Worm (Caenorhabditis elegans) whole organism, late embryonic: ENCODE results near the gene idhg-1.

Source experiments
- C08G9.2 ChIP-seq: sonication (generic microtip); optimal IDR thresholded peaks from 2 replicates; lab custom pipeline; 2016; ENCODE audit warnings: mild to moderate bottlenecking, missing genetic modification characterization, moderate library complexity, missing compliant biosample characterization
- K02D7.2 ChIP-seq: sonication (generic microtip); optimal IDR thresholded peaks from 2 replicates; lab custom pipeline; 2017; ENCODE audit warnings: mild to moderate bottlenecking, missing genetic modification characterization, missing compliant biosample characterization
- T23F11.4 ChIP-seq: fragments of 200-800 bp; sonication (Bioruptor generic); optimal IDR thresholded peaks from 2 replicates; lab custom pipeline; 2018; ENCODE audit warnings: mild to moderate bottlenecking, missing genetic modification characterization, missing compliant biosample characterization
- Y22D7AL.16 ChIP-seq: sonication (generic microtip); optimal IDR thresholded peaks from 2 replicates; lab custom pipeline; 2016; ENCODE audit warnings: missing genetic modification characterization, missing compliant biosample characterization
- ceh-19 ChIP-seq: fragments of 200-800 bp; sonication (Bioruptor generic); optimal IDR thresholded peaks from 2 replicates; lab custom pipeline; 2018; ENCODE audit warnings: mild to moderate bottlenecking, missing genetic modification characterization, missing compliant biosample characterization
- ceh-31 ChIP-seq: sonication (generic microtip); optimal IDR thresholded peaks from 2 replicates; lab custom pipeline; 2016; ENCODE audit warnings: missing genetic modification characterization, missing compliant biosample characterization
- ceh-34 ChIP-seq: sonication (generic microtip); optimal IDR thresholded peaks from 2 replicates; lab custom pipeline; 2016; ENCODE audit warnings: mild to moderate bottlenecking, missing genetic modification characterization, missing compliant biosample characterization
- ceh-48 ChIP-seq: sonication (generic microtip); optimal IDR thresholded peaks from 2 replicates; lab custom pipeline; 2016; ENCODE audit warnings: missing genetic modification characterization, inconsistent platforms, missing compliant biosample characterization
- ceh-6 ChIP-seq: fragments of 200-800 bp; sonication (Bioruptor generic); optimal IDR thresholded peaks from 2 replicates; lab custom pipeline; 2018; ENCODE audit warnings: mild to moderate bottlenecking, missing genetic modification characterization, missing compliant biosample characterization
- che-1 ChIP-seq: sonication (generic microtip); optimal IDR thresholded peaks from 2 replicates; lab custom pipeline; 2016; ENCODE audit warnings: mild to moderate bottlenecking, missing genetic modification characterization, missing compliant biosample characterization
- dve-1 ChIP-seq: sonication (generic microtip); optimal IDR thresholded peaks from 2 replicates; lab custom pipeline; 2017; ENCODE audit warnings: antibody characterized with exemption, mild to moderate bottlenecking, missing genetic modification characterization, missing compliant biosample characterization
- elt-2 ChIP-seq: sonication (generic microtip); optimal IDR thresholded peaks from 2 replicates; lab custom pipeline; 2016; ENCODE audit warnings: missing genetic modification reagents, missing genetic modification characterization, missing compliant biosample characterization
- eyg-1 ChIP-seq: sonication (generic microtip); optimal IDR thresholded peaks from 2 replicates; lab custom pipeline; 2016; ENCODE audit warnings: missing genotype, missing genetic modification characterization, missing compliant biosample characterization
- hlh-13 ChIP-seq: fragments of 200-800 bp; sonication (Bioruptor generic); optimal IDR thresholded peaks from 2 replicates; lab custom pipeline; 2018; ENCODE audit warnings: mild to moderate bottlenecking, missing genetic modification characterization, missing compliant biosample characterization
- hlh-15 ChIP-seq: sonication (generic microtip); optimal IDR thresholded peaks from 2 replicates; lab custom pipeline; 2016; ENCODE audit warnings: missing genetic modification characterization, missing compliant biosample characterization
- hlh-6 ChIP-seq: sonication (generic microtip); optimal IDR thresholded peaks from 2 replicates; lab custom pipeline; 2016; ENCODE audit warnings: missing genotype, missing genetic modification characterization, missing compliant biosample characterization
- hlh-8 ChIP-seq: sonication (generic microtip); optimal IDR thresholded peaks from 2 replicates; lab custom pipeline; 2016; ENCODE audit warnings: missing genotype, missing genetic modification characterization, missing compliant biosample characterization
- lin-11 ChIP-seq: fragments of 200-800 bp; sonication (Bioruptor generic); optimal IDR thresholded peaks from 2 replicates; lab custom pipeline; 2018; ENCODE audit warnings: mild to moderate bottlenecking, missing genetic modification characterization, missing compliant biosample characterization
- madf-2 ChIP-seq: sonication (generic microtip); optimal IDR thresholded peaks from 2 replicates; lab custom pipeline; 2017; ENCODE audit warnings: missing genetic modification characterization, missing compliant biosample characterization
- nfya-1 ChIP-seq: sonication (generic microtip); optimal IDR thresholded peaks from 2 replicates; lab custom pipeline; 2017; ENCODE audit warnings: missing genetic modification characterization, mild to moderate bottlenecking, missing compliant biosample characterization, antibody characterized with exemption, moderate library complexity
- nhr-232 ChIP-seq: sonication (generic microtip); optimal IDR thresholded peaks from 2 replicates; lab custom pipeline; 2016; ENCODE audit warnings: missing genetic modification characterization, missing compliant biosample characterization
- npax-4 ChIP-seq: sonication (generic microtip); optimal IDR thresholded peaks from 2 replicates; lab custom pipeline; 2016; ENCODE audit warnings: missing genetic modification characterization, missing compliant biosample characterization
- odd-2 ChIP-seq: sonication (generic microtip); optimal IDR thresholded peaks from 2 replicates; lab custom pipeline; 2017; ENCODE audit warnings: antibody characterized with exemption, mild to moderate bottlenecking, missing genetic modification characterization, missing compliant biosample characterization
- pax-1 ChIP-seq: fragments of 150-350 bp; optimal IDR thresholded peaks from 2 replicates; lab custom pipeline; 2014; ENCODE audit warnings: missing biosample characterization, missing genetic modification characterization
- pha-2 ChIP-seq: sonication (generic microtip); optimal IDR thresholded peaks from 2 replicates; lab custom pipeline; 2017; ENCODE audit warnings: mild to moderate bottlenecking, missing genetic modification characterization, missing compliant biosample characterization
- pros-1 ChIP-seq: fragments of 150-350 bp; optimal IDR thresholded peaks from 2 replicates; lab custom pipeline; 2014; ENCODE audit warnings: missing biosample characterization, missing genetic modification reagents, missing genetic modification characterization
- ref-2 ChIP-seq: sonication (generic microtip); optimal IDR thresholded peaks from 2 replicates; lab custom pipeline; 2016; ENCODE audit warnings: missing genetic modification characterization, missing compliant biosample characterization
- sdc-2 ChIP-seq: sonication (generic microtip); optimal IDR thresholded peaks from 2 replicates; lab custom pipeline; 2016; ENCODE audit warnings: missing genotype, missing genetic modification characterization, missing compliant biosample characterization
- tbx-2 ChIP-seq: sonication (generic microtip); optimal IDR thresholded peaks from 2 replicates; lab custom pipeline; 2016; ENCODE audit warnings: missing genetic modification characterization, missing compliant biosample characterization
- unc-42 ChIP-seq: sonication (generic microtip); optimal IDR thresholded peaks from 2 replicates; lab custom pipeline; 2016; ENCODE audit warnings: missing genotype, missing genetic modification characterization, missing compliant biosample characterization
- unc-55 ChIP-seq: sonication (generic microtip); optimal IDR thresholded peaks from 2 replicates; lab custom pipeline; 2017; ENCODE audit warnings: missing biosample characterization, missing genetic modification reagents, missing genetic modification characterization
- unc-86 ChIP-seq: sonication (generic microtip); optimal IDR thresholded peaks from 2 replicates; lab custom pipeline; 2016; ENCODE audit warnings: missing genetic modification characterization, missing compliant biosample characterization
- zip-5 ChIP-seq: sonication (generic microtip); optimal IDR thresholded peaks from 2 replicates; lab custom pipeline; 2016; ENCODE audit warnings: missing genetic modification characterization, missing compliant biosample characterization

The idhg-1 gene

DNA sequence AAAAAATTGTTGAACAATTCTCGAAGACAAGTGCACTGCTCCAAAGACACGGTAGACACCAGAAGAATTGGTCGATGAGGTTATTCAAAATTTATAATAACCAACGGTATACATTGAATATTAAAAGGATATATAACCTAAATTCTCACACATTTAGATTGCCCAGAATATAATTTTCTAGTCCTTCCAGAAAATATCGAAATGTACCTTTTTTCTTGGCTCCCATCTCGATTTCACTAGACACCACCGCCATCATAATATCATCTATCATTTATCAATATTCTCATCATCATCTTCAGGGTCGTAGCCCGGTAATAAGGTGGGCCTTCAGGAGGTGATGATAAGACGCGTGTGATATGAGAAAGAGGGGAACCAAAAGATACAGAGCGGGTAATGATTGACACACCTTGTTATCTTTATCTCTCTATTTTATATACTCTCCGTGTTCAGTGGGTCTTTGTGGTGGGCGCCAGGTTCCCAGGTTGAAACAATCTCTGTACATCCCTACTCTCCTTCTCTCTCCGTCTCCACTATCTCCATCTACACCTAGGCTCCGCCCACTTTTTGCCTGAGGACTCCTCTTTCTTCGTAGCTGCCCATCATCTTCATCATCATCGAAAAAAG, 31.7 kb downstream of the idhg-1 start, which contains the start of gene mab-21:
mab-21 (plus strand) TSS at position 615 of the 624 bp plus-strand sequence.
- TF ChIP-seq unc-55 (GFP tag; lab: Kevin White, UChicago) (peak; percentile 25), che-1 (tag; lab: Kevin White, UChicago) (no peak), hlh-13 (GFP tag; lab: Kevin White, UChicago) (no peak), ceh-6 (GFP tag; lab: Kevin White, UChicago) (no peak), elt-2 (peak; percentile 70), hlh-15 (tag; lab: Kevin White, UChicago) (no peak)

DNA sequence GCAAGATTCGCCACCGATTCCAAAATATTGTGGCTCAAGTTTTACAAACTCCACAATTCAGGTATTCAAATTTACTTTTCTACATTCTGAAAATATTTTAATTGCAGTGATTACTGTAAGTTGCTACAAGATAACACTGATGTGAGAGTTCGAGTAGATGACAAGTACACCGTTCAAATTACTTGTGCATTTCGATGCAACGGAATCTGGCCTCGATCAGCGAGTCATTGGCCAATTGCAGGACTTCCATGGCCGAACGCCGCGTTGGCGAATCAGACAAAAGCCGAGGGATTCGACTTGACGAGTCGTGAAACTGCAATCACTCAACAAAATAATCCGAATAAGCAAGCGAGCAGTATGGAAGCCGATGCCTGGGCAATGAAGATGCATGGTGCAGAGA, 32.7 kb downstream of the idhg-1 start:
- TF ChIP-seq ceh-34 (tag; lab: Kevin White, UChicago) (no peak), pros-1 (tag; lab: Kevin White, UChicago) (no peak), sdc-2 (tag; lab: Kevin White, UChicago) (no peak), tbx-2 (tag; lab: Kevin White, UChicago) (no peak), C08G9.2 (tag; lab: Kevin White, UChicago) (no peak), K02D7.2 (no peak), hlh-6 (no peak), unc-42 (tag; lab: Kevin White, UChicago) (no peak), lin-11 (tag; lab: Kevin White, UChicago) (no peak), ceh-19 (GFP tag; lab: Kevin White, UChicago) (no peak), pha-2 (no peak), zip-5 (no peak), dve-1 (tag; lab: Kevin White, UChicago) (no peak), madf-2 (tag; lab: Kevin White, UChicago) (no peak), Y22D7AL.16 (no peak)

DNA sequence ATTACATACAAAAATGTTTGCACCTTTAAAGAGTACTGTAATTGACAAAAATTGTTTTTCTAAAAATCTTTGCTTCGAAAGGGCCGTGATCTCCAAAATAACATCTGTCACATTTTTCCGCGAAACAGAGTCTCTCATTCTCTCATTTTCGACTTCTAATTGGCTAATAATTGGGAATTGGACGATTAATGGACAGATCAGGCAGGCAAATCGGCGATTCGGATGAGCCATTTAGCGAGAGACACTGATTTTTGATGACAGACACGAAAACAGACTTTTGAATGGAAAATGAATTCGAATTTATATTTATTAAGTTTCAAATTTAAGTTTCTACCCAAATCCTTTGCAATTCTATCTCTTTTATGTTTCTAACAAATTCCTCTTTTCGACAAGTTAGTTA, 35.2 kb downstream of the idhg-1 start:
- no peak for TF ChIP-seq pax-1 (tag; lab: Kevin White, UChicago)

DNA sequence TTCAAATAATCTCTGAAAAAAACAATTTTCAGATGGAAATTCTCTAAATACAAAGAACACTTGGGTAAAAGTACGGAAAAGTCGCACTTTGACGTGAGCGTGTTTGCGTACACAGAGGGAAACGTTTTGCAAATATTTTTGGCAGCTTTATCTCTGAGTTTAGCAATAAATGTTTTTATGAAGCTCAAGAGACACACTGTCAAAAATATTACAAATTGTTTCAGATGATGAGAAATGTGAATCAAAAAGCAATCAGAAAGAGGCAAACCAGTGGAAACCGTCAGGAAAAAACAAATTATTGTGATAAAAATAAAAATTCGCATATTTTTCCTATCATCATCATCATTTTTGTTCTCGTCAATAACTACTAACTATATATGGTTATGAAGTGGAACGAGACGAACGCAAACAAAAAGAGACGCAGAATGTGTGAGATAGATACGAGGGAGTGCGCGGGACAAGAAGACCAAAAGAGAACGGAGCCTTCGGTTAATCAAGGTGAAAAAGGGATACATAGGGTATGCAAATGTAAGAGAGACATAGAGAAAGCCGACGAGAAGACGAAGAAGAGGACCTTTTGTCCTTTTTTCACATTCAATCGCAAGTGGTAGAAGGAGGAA, 43.8 kb downstream of the idhg-1 start, which contains the start of gene sel-2:
sel-2 (minus strand) TSS at position 51 of the 620 bp plus-strand sequence.
- TF ChIP-seq ceh-6 (GFP tag; lab: Kevin White, UChicago), result no peak
- TF ChIP-seq eyg-1 (tag; lab: Kevin White, UChicago), result no peak
- no peak for TF ChIP-seq C08G9.2 (tag; lab: Kevin White, UChicago)
- no peak for TF ChIP-seq ceh-19 (GFP tag; lab: Kevin White, UChicago)
- TF ChIP-seq tbx-2 (tag; lab: Kevin White, UChicago), result peak; percentile 49
- TF ChIP-seq hlh-6, result no peak
- TF ChIP-seq hlh-8, result no peak
- TF ChIP-seq T23F11.4, result no peak
- TF ChIP-seq nhr-232 (tag; lab: Kevin White, UChicago), result no peak
- TF ChIP-seq pros-1 (tag; lab: Kevin White, UChicago), result no peak
- peak; percentile 54 for TF ChIP-seq nfya-1 (tag; lab: Kevin White, UChicago)
- TF ChIP-seq odd-2 (tag; lab: Kevin White, UChicago), result no peak
- TF ChIP-seq ref-2, result no peak
- TF ChIP-seq ceh-31 (tag; lab: Kevin White, UChicago), result peak; percentile 67
- TF ChIP-seq pax-1 (tag; lab: Kevin White, UChicago), result no peak
- no peak for TF ChIP-seq npax-4
- TF ChIP-seq ceh-48, result no peak
- no peak for TF ChIP-seq unc-86 (tag; lab: Kevin White, UChicago)
- TF ChIP-seq unc-42 (tag; lab: Kevin White, UChicago), result peak; percentile 74
- TF ChIP-seq madf-2 (tag; lab: Kevin White, UChicago), result no peak
